Fruit fly (Drosophila melanogaster) whole organism, wandering third instar larva: ENCODE results near the gene CG31161.

ENCODE experiments used
- Abd-B ChIP-seq: fragments of >200 bp; optimal IDR thresholded peaks from 2 replicates; lab custom pipeline; 2017; ENCODE audit warnings: missing biosample characterization, missing genetic modification characterization
- CG32264 ChIP-seq: fragments of 200-800 bp; sonication (Bioruptor generic); optimal IDR thresholded peaks from 2 replicates; lab custom pipeline; 2016; ENCODE audit warnings: missing biosample characterization, missing genetic modification characterization
- CG9705 ChIP-seq: fragments of 200-800 bp; sonication (Bioruptor generic); optimal IDR thresholded peaks from 2 replicates; lab custom pipeline; 2018; ENCODE audit warnings: missing biosample characterization, mild to moderate bottlenecking, missing genetic modification characterization
- CrebA ChIP-seq: fragments of 200-800 bp; sonication (Bioruptor generic); optimal IDR thresholded peaks from 2 replicates; lab custom pipeline; 2016; ENCODE audit warnings: missing biosample characterization, mild to moderate bottlenecking, missing genetic modification characterization, borderline replicate concordance
- Dfd ChIP-seq: fragments of >200 bp; optimal IDR thresholded peaks from 2 replicates; lab custom pipeline; 2017; ENCODE audit warnings: missing biosample characterization, missing genetic modification characterization
- Dif ChIP-seq: fragments of 200-275, 200-300 bp; sonication (Bioruptor generic); optimal IDR thresholded peaks from 2 replicates; lab custom pipeline; 2018; ENCODE audit warnings: missing biosample characterization, missing genetic modification characterization; ENCODE audit not compliant: partially characterized antibody
- GATAd ChIP-seq: sonication (Bioruptor generic); optimal IDR thresholded peaks from 2 replicates; lab custom pipeline; 2016; ENCODE audit warnings: missing biosample characterization, missing genetic modification characterization
- HLH106 ChIP-seq: fragments of 200-800 bp; optimal IDR thresholded peaks from 3 replicates; lab custom pipeline; 2019; ENCODE audit warnings: missing biosample characterization, mild to moderate bottlenecking, missing genetic modification characterization, moderate library complexity
- Hnf4 ChIP-seq: fragments of 200-800 bp; sonication (Bioruptor generic); optimal IDR thresholded peaks from 2 replicates; lab custom pipeline; 2016; ENCODE audit warnings: missing biosample characterization, mild to moderate bottlenecking, missing genetic modification characterization
- Hr78 ChIP-seq: fragments of >200 bp; optimal IDR thresholded peaks from 2 replicates; lab custom pipeline; 2017; ENCODE audit warnings: missing biosample characterization, missing genetic modification characterization
- Hr83 ChIP-seq: fragments of 200-300 bp; sonication (Bioruptor generic); optimal IDR thresholded peaks from 2 replicates; lab custom pipeline; 2016; ENCODE audit warnings: missing biosample characterization, mild to moderate bottlenecking, missing genetic modification characterization, moderate library complexity; ENCODE audit not compliant: poor library complexity, severe bottlenecking
- Jra ChIP-seq: sonication (Bioruptor generic); optimal IDR thresholded peaks from 2 replicates; lab custom pipeline; 2016; ENCODE audit warnings: missing biosample characterization, missing genetic modification characterization
- Mio ChIP-seq: sonication (Bioruptor generic); optimal IDR thresholded peaks from 2 replicates; lab custom pipeline; 2016; ENCODE audit warnings: missing biosample characterization, missing genetic modification characterization
- Myc ChIP-seq: fragments of >200 bp; optimal IDR thresholded peaks from 2 replicates; lab custom pipeline; 2017
- N ChIP-seq: fragments of >200 bp; optimal IDR thresholded peaks from 2 replicates; lab custom pipeline; 2018; ENCODE audit warnings: missing biosample characterization, missing external identifiers, missing genetic modification characterization
- OdsH ChIP-seq: fragments of 200-800 bp; sonication (Bioruptor generic); optimal IDR thresholded peaks from 2 replicates; lab custom pipeline; 2016; ENCODE audit warnings: missing biosample characterization, mild to moderate bottlenecking, missing genetic modification characterization
- Rel ChIP-seq, 2 experiments: fragments of 200-800 bp; sonication (Bioruptor generic) in 1 of 2; optimal IDR thresholded peaks; 2 replicates in 1 of 2; 3 replicates in 1 of 2; lab custom pipeline; 2016 to 2019; ENCODE audit warnings: mild to moderate bottlenecking in 2 of 2, missing biosample characterization in 2 of 2, missing genetic modification characterization in 2 of 2, moderate library complexity in 1 of 2
- Sp1 ChIP-seq: fragments of 200-800 bp; sonication (Bioruptor generic); optimal IDR thresholded peaks from 3 replicates; lab custom pipeline; 2019; ENCODE audit warnings: missing biosample characterization, mild to moderate bottlenecking, missing genetic modification characterization, moderate library complexity
- Vsx2 ChIP-seq: fragments of 200-300, 225-300 bp; sonication (Bioruptor generic); optimal IDR thresholded peaks from 2 replicates; lab custom pipeline; 2018; ENCODE audit warnings: missing biosample characterization, missing genetic modification characterization; ENCODE audit not compliant: partially characterized antibody
- br ChIP-seq: fragments of 200-800 bp; sonication (Bioruptor generic); optimal IDR thresholded peaks from 2 replicates; lab custom pipeline; 2016; ENCODE audit warnings: missing biosample characterization, missing genetic modification characterization
- brk ChIP-seq: fragments of 200-800 bp; sonication (Bioruptor generic); optimal IDR thresholded peaks from 2 replicates; lab custom pipeline; 2016; ENCODE audit warnings: missing biosample characterization, mild to moderate bottlenecking, missing genetic modification characterization
- dl ChIP-seq, 2 experiments: fragments of 175-275, 200-275 bp in 1 of 2; fragments of 200-275 bp in 1 of 2; sonication (Bioruptor generic); optimal IDR thresholded peaks; lab custom pipeline; 2018; ENCODE audit warnings: mild to moderate bottlenecking in 2 of 2, missing biosample characterization in 2 of 2, missing genetic modification characterization in 2 of 2, moderate library complexity in 2 of 2; ENCODE audit not compliant: partially characterized antibody in 2 of 2, insufficient read depth in 1 of 2
- dmrt93B ChIP-seq: fragments of 200-800 bp; sonication (Bioruptor generic); optimal IDR thresholded peaks from 2 replicates; lab custom pipeline; 2018; ENCODE audit warnings: missing biosample characterization, mild to moderate bottlenecking, missing genetic modification characterization
- dsf ChIP-seq: sonication (Bioruptor generic); optimal IDR thresholded peaks from 2 replicates; lab custom pipeline; 2016; ENCODE audit warnings: missing biosample characterization, missing genetic modification characterization, borderline replicate concordance
- ey ChIP-seq: fragments of 200-800 bp; sonication (Bioruptor generic); optimal IDR thresholded peaks from 2 replicates; lab custom pipeline; 2016; ENCODE audit warnings: missing biosample characterization, missing genetic modification characterization
- foxo ChIP-seq, 2 experiments: fragments of 200-800 bp; sonication (Bioruptor generic); optimal IDR thresholded peaks; 2 replicates in 1 of 2; 3 replicates in 1 of 2; lab custom pipeline; 2016 to 2017; ENCODE audit warnings: missing biosample characterization in 2 of 2, missing genetic modification characterization in 2 of 2
- fru ChIP-seq: fragments of 200-800 bp; sonication (Bioruptor generic); optimal IDR thresholded peaks from 3 replicates; lab custom pipeline; 2016; ENCODE audit warnings: missing biosample characterization, mild to moderate bottlenecking, missing genetic modification characterization
- h ChIP-seq: fragments of 200-800 bp; sonication (Bioruptor generic); optimal IDR thresholded peaks from 3 replicates; lab custom pipeline; 2016; ENCODE audit warnings: missing biosample characterization, mild to moderate bottlenecking, missing genetic modification characterization
- jim ChIP-seq: fragments of 175-275, 200-325 bp; sonication (Bioruptor generic); optimal IDR thresholded peaks from 2 replicates; lab custom pipeline; 2016; ENCODE audit warnings: missing biosample characterization, mild to moderate bottlenecking, missing genetic modification characterization
- lola ChIP-seq: fragments of >200 bp; optimal IDR thresholded peaks from 2 replicates; lab custom pipeline; 2017; ENCODE audit warnings: missing biosample characterization, missing genetic modification characterization
- pan ChIP-seq: fragments of >200 bp; optimal IDR thresholded peaks from 2 replicates; lab custom pipeline; 2017
- psq ChIP-seq: fragments of 200-800 bp; sonication (Bioruptor generic); optimal IDR thresholded peaks from 3 replicates; lab custom pipeline; 2017; ENCODE audit warnings: missing biosample characterization, mild to moderate bottlenecking, missing genetic modification characterization, moderate library complexity
- rgr ChIP-seq: fragments of 200-800 bp; sonication (Bioruptor generic); optimal IDR thresholded peaks from 3 replicates; lab custom pipeline; 2016; ENCODE audit warnings: missing biosample characterization, mild to moderate bottlenecking, missing genetic modification characterization
- sage ChIP-seq: fragments of 200-800 bp; sonication (Bioruptor generic); optimal IDR thresholded peaks from 2 replicates; lab custom pipeline; 2016; ENCODE audit warnings: missing biosample characterization, mild to moderate bottlenecking, missing genetic modification characterization
- sv ChIP-seq: fragments of 200-800 bp; sonication (Bioruptor generic); optimal IDR thresholded peaks from 3 replicates; lab custom pipeline; 2016; ENCODE audit warnings: missing biosample characterization, missing genetic modification characterization
- tai ChIP-seq: sonication (Bioruptor generic); optimal IDR thresholded peaks from 2 replicates; lab custom pipeline; 2016; ENCODE audit warnings: missing biosample characterization, missing genetic modification characterization
- usp ChIP-seq: fragments of >200 bp; optimal IDR thresholded peaks from 2 replicates; lab custom pipeline; 2017; ENCODE audit warnings: missing biosample characterization, missing genetic modification characterization
- woc ChIP-seq: sonication (Bioruptor generic); optimal IDR thresholded peaks from 2 replicates; lab custom pipeline; 2016; ENCODE audit warnings: missing biosample characterization, mild to moderate bottlenecking, missing genetic modification characterization

CG31161 gene

DNA sequence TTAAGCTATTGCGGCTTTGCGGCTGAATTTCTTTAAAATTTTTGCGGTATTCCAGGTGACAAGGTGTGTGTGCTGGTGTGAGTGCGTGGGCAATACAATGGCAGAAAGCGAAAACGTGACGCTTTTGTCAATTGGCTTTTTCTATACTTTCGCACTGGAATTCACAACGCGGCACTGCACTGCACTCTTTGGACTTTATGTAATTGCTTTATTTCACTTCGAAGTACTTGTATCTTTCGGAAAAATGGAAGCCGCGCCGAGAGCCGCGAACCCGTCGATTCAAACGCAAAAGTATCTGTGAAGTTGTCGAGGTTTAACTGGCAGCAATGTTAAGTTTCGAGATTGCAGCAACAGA is 10.0 kb downstream of the CG31161 start:
- TF ChIP-seq jim (GFP tag; lab: Kevin White, UChicago) (no peak), br (GFP tag; lab: Kevin White, UChicago) (no peak), fru (GFP tag; lab: Kevin White, UChicago) (no peak), GATAd (GFP tag; lab: Kevin White, UChicago) (no peak), dsf (GFP tag; lab: Kevin White, UChicago) (no peak), woc (GFP tag; lab: Kevin White, UChicago) (no peak), Hr83 (GFP tag; lab: Kevin White, UChicago) (no peak), pan (lab: Kevin White, UChicago) (no peak), sage (GFP tag; lab: Kevin White, UChicago) (no peak), foxo (GFP tag; optimal IDR thresholded peaks at IDR 0.05; lab: Kevin White, UChicago) (no peak), Jra (GFP tag; lab: Kevin White, UChicago) (no peak), Dif (no peak), CG9705 (GFP tag; lab: Kevin White, UChicago) (no peak), psq (no peak), tai (GFP tag; lab: Kevin White, UChicago) (no peak), ey (no peak), OdsH (GFP tag; lab: Kevin White, UChicago) (no peak)
- TF ChIP-seq, all 38 proteins: peak for 0

DNA sequence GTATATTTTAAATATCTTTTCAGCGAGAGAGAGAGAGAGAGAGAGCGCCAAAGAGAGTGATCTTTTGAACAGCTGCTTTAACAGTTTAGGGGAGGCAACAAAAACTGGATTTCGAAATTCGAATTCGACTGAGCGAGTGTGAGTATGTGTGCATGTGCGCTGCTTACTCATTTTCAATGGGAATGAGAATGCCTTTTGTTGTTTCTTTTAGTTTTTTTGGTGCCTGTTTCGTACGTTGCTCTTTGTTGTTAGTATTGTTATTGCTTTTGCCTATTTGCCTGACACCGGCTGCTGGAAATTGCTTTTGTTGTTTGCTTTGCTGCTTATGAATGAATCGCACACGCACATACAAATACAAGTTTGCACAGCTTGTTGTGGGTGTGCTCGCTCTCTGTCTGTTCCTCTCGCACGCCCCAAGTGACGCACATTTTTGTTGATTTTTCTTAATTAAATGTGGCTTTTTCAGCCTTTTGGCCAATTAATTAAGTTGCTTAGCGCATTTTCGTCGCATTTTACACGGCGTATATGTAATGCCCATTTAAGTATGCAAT is 10.6 kb downstream of the CG31161 start:
- TF ChIP-seq GATAd (GFP tag; lab: Kevin White, UChicago) (peak; percentile 48), psq (peak; percentile 71), Vsx2 (no peak), Hnf4 (GFP tag; lab: Kevin White, UChicago) (peak; percentile 78), dsf (GFP tag; lab: Kevin White, UChicago) (peak; percentile 7), N (GFP tag; lab: Kevin White, UChicago) (no peak), Myc (no peak), Sp1 (GFP tag; lab: Kevin White, UChicago) (peak; percentile 77), Mio (GFP tag; lab: Kevin White, UChicago) (no peak), tai (GFP tag; lab: Kevin White, UChicago) (peak; percentile 90), dmrt93B (no peak), pan (lab: Kevin White, UChicago) (no peak), usp (no peak), ey (peak; percentile 42), Abd-B (GFP tag; lab: Kevin White, UChicago) (no peak), dl (GFP tag; optimal IDR thresholded peaks at IDR 0.05; lab: Kevin White, UChicago; ENCODE audit: insufficient read depth in 1 of 2, partially characterized antibody in 2 of 2) (peak in 1 of 2 experiments; percentile 36), CrebA (peak; percentile 83), h (GFP tag; lab: Kevin White, UChicago) (peak; percentile 81), Hr78 (GFP tag; lab: Kevin White, UChicago) (no peak), brk (GFP tag; lab: Kevin White, UChicago) (peak; percentile 71), foxo (GFP tag; optimal IDR thresholded peaks at IDR 0.05; lab: Kevin White, UChicago) (peak in 1 of 2 experiments; percentile 54), jim (GFP tag; lab: Kevin White, UChicago) (peak; percentile 86), sage (GFP tag; lab: Kevin White, UChicago) (no peak), Dif (no peak), br (GFP tag; lab: Kevin White, UChicago) (peak; percentile 80), lola (GFP tag; lab: Kevin White, UChicago) (no peak), rgr (peak; percentile 88), Jra (GFP tag; lab: Kevin White, UChicago) (peak; percentile 94), sv (GFP tag; lab: Kevin White, UChicago) (no peak), woc (GFP tag; lab: Kevin White, UChicago) (peak; percentile 24), CG32264 (GFP tag; lab: Kevin White, UChicago) (no peak), fru (GFP tag; lab: Kevin White, UChicago) (peak; percentile 53), OdsH (GFP tag; lab: Kevin White, UChicago) (peak; percentile 87), Hr83 (GFP tag; lab: Kevin White, UChicago) (peak; percentile 98), Rel (GFP tag; optimal IDR thresholded peaks at IDR 0.05; lab: Kevin White, UChicago) (peak; percentile 26), Rel (tag; optimal IDR thresholded peaks at IDR 0.05; lab: Kevin White, UChicago) (peak; percentile 58), HLH106 (tag; lab: Kevin White, UChicago) (peak; percentile 11), Dfd (GFP tag; lab: Kevin White, UChicago) (no peak), CG9705 (GFP tag; lab: Kevin White, UChicago) (peak; percentile 27)
